Worm (Caenorhabditis elegans) whole organism, young adult: Measurements from ENCODE around the gene C05D12.5.
"Not testable (repeated sequence)": the region's sequence is repeated elsewhere in the genome, so short reads cannot be mapped to it uniquely, and the experiment has no call there.

Source experiments
- D2030.7 ChIP-seq: fragments of 200-800 bp; sonication (Bioruptor generic); IDR thresholded peaks from 2 replicates; pipeline ENCODE4 v1.3.6; 2022; ENCODE audit warnings: missing genetic modification reagents, missing genetic modification characterization, missing compliant biosample characterization
- F33H1.4 ChIP-seq: fragments of 200-800 bp; sonication (Bioruptor generic); IDR thresholded peaks from 2 replicates; pipeline ENCODE4 v1.3.6; 2022; ENCODE audit warnings: missing genetic modification reagents, missing genetic modification characterization, missing compliant biosample characterization
- Y79H2A.3 ChIP-seq: fragments of 200-800 bp; sonication (Bioruptor generic); conservative IDR thresholded peaks from 2 replicates; pipeline ENCODE4 v1.3.6; 2022; ENCODE audit warnings: missing genetic modification reagents, missing genetic modification characterization, missing compliant biosample characterization
- ama-1 ChIP-seq, 3 experiments: fragments of 150-350 bp in 1 of 3; sonication (generic microtip) in 2 of 3; optimal IDR thresholded peaks; 2 replicates each; lab custom pipeline; 2014 to 2018; ENCODE audit warnings: missing biosample characterization in 2 of 3, missing genetic modification characterization in 2 of 3, missing genetic modification reagents in 2 of 3
- attf-3 ChIP-seq: fragments of 200-800 bp; sonication (Bioruptor generic); conservative IDR thresholded peaks from 2 replicates; pipeline ENCODE4 v1.3.6; 2022; ENCODE audit warnings: missing genetic modification reagents, missing genetic modification characterization, missing compliant biosample characterization
- attf-5 ChIP-seq: fragments of 200-800 bp; sonication (Bioruptor generic); optimal IDR thresholded peaks from 2 replicates; lab custom pipeline; 2018; ENCODE audit warnings: mild to moderate bottlenecking, missing genetic modification characterization, missing compliant biosample characterization
- cebp-1 ChIP-seq, 2 experiments: fragments of 200-800 bp in 1 of 2; sonication (Bioruptor generic) in 1 of 2; sonication (generic microtip) in 1 of 2; IDR thresholded peaks in 1 of 2; optimal IDR thresholded peaks in 1 of 2; 2 replicates each; pipeline versions ENCODE4 v1.3.6 to Lab custom; 2017 to 2022; ENCODE audit warnings: missing compliant biosample characterization in 2 of 2, missing genetic modification characterization in 2 of 2, mild to moderate bottlenecking in 1 of 2, missing genetic modification reagents in 1 of 2, moderate library complexity in 1 of 2
- ceh-91 ChIP-seq: fragments of 200-800 bp; sonication (Bioruptor generic); IDR thresholded peaks from 2 replicates; pipeline ENCODE4 v1.3.6; 2022; ENCODE audit warnings: missing genetic modification reagents, missing genetic modification characterization, missing compliant biosample characterization
- dpl-1 ChIP-seq: fragments of 150-350 bp; optimal IDR thresholded peaks from 2 replicates; lab custom pipeline; 2014; ENCODE audit warnings: missing biosample characterization, missing genetic modification reagents, missing genetic modification characterization
- efl-1 ChIP-seq: fragments of 150-350 bp; optimal IDR thresholded peaks from 2 replicates; lab custom pipeline; 2014; ENCODE audit warnings: missing biosample characterization, missing genetic modification reagents, missing genetic modification characterization
- egrh-3 ChIP-seq: fragments of 200-800 bp; sonication (Bioruptor generic); IDR thresholded peaks from 2 replicates; pipeline ENCODE4 v1.3.6; 2022; ENCODE audit warnings: missing genetic modification reagents, missing genetic modification characterization, missing compliant biosample characterization
- ets-4 ChIP-seq: fragments of 200-800 bp; sonication (Bioruptor generic); optimal IDR thresholded peaks from 2 replicates; lab custom pipeline; 2018; ENCODE audit warnings: mild to moderate bottlenecking, missing genetic modification characterization, missing compliant biosample characterization
- gei-17 ChIP-seq: fragments of 200-800 bp; sonication (Bioruptor generic); optimal IDR thresholded peaks from 2 replicates; lab custom pipeline; 2018; ENCODE audit warnings: mild to moderate bottlenecking, missing genetic modification characterization, missing compliant biosample characterization
- hmg-1.2 ChIP-seq: fragments of 200-800 bp; sonication (Bioruptor generic); IDR thresholded peaks from 2 replicates; pipeline ENCODE4 v1.3.6; 2022; ENCODE audit warnings: missing genetic modification reagents, missing genetic modification characterization, missing compliant biosample characterization
- lag-1 ChIP-seq: fragments of 200-800 bp; sonication (Bioruptor generic); IDR thresholded peaks from 2 replicates; pipeline ENCODE4 v1.3.6; 2022; ENCODE audit warnings: missing genetic modification reagents, missing genetic modification characterization, missing compliant biosample characterization
- lin-35 ChIP-seq, 3 experiments: fragments of 150-350 bp in 2 of 3; sonication (generic microtip) in 1 of 3; optimal IDR thresholded peaks; 2 replicates each; lab custom pipeline; 2014 to 2018; ENCODE audit warnings: missing biosample characterization in 3 of 3, missing genetic modification characterization in 3 of 3, missing genetic modification reagents in 3 of 3
- lsl-1 ChIP-seq: fragments of 200-800 bp; sonication (Bioruptor generic); optimal IDR thresholded peaks from 2 replicates; lab custom pipeline; 2018; ENCODE audit warnings: mild to moderate bottlenecking, missing genetic modification characterization, moderate library complexity, missing compliant biosample characterization
- madf-10 ChIP-seq: sonication (generic microtip); optimal IDR thresholded peaks from 2 replicates; lab custom pipeline; 2016; ENCODE audit warnings: mild to moderate bottlenecking, missing genetic modification characterization, missing compliant biosample characterization
- madf-3 ChIP-seq: fragments of 200-800 bp; sonication (Bioruptor generic); IDR thresholded peaks from 2 replicates; pipeline ENCODE4 v1.3.6; 2022; ENCODE audit warnings: missing genetic modification reagents, missing genetic modification characterization, missing compliant biosample characterization
- madf-6 ChIP-seq: fragments of 200-800 bp; sonication (Bioruptor generic); IDR thresholded peaks from 2 replicates; pipeline ENCODE4 v1.3.6; 2022; ENCODE audit warnings: missing genetic modification reagents, missing genetic modification characterization, missing compliant biosample characterization
- mxl-1 ChIP-seq: sonication (generic microtip); optimal IDR thresholded peaks from 2 replicates; lab custom pipeline; 2016; ENCODE audit warnings: missing genetic modification characterization, missing compliant biosample characterization
- nfyb-1 ChIP-seq: fragments of 200-800 bp; sonication (Bioruptor generic); IDR thresholded peaks from 2 replicates; pipeline ENCODE4 v1.3.6; 2022; ENCODE audit warnings: missing genetic modification reagents, missing genetic modification characterization, missing compliant biosample characterization
- nhr-179 ChIP-seq: sonication (generic microtip); optimal IDR thresholded peaks from 2 replicates; lab custom pipeline; 2016; ENCODE audit warnings: mild to moderate bottlenecking, missing genetic modification characterization, missing compliant biosample characterization
- nhr-80 ChIP-seq: sonication (generic microtip); optimal IDR thresholded peaks from 2 replicates; lab custom pipeline; 2016; ENCODE audit warnings: missing genetic modification characterization, missing compliant biosample characterization
- pha-4 ChIP-seq: fragments of 150-350 bp; sonication (generic microtip); optimal IDR thresholded peaks from 2 replicates; lab custom pipeline; 2014; ENCODE audit warnings: missing biosample characterization, missing genetic modification reagents, missing genetic modification characterization
- sdz-38 ChIP-seq: sonication (generic microtip); optimal IDR thresholded peaks from 2 replicates; lab custom pipeline; 2016; ENCODE audit warnings: missing genotype, missing genetic modification characterization, missing compliant biosample characterization
- sptf-2 ChIP-seq: fragments of 200-800 bp; sonication (Bioruptor generic); optimal IDR thresholded peaks from 2 replicates; lab custom pipeline; 2018; ENCODE audit warnings: mild to moderate bottlenecking, missing genetic modification characterization, missing compliant biosample characterization
- unc-62 ChIP-seq: fragments of 150-350 bp; optimal IDR thresholded peaks from 2 replicates; lab custom pipeline; 2014; ENCODE audit warnings: missing biosample characterization, missing genetic modification reagents, missing genetic modification characterization
- zfh-2 ChIP-seq: fragments of 200-800 bp; sonication (Bioruptor generic); conservative IDR thresholded peaks from 2 replicates; pipeline ENCODE4 v1.3.6; 2022; ENCODE audit warnings: missing genetic modification reagents, missing genetic modification characterization, missing compliant biosample characterization
- ztf-25 ChIP-seq: fragments of 200-800 bp; sonication (Bioruptor generic); IDR thresholded peaks from 2 replicates; pipeline ENCODE4 v1.3.6; 2022; ENCODE audit warnings: missing genetic modification reagents, missing genetic modification characterization, missing compliant biosample characterization
- ztf-6 ChIP-seq: fragments of 200-800 bp; sonication (Bioruptor generic); IDR thresholded peaks from 2 replicates; pipeline ENCODE4 v1.3.6; 2022; ENCODE audit warnings: missing genetic modification reagents, missing genetic modification characterization, missing compliant biosample characterization

C05D12.5 gene

ce11 chrII:11438417-11438816, 4.4 kb downstream of the C05D12.5 start, which contains the start of gene vha-6:
Gene vha-6 (minus strand): TSS chrII:11438452.
- peak; percentile 96 for TF ChIP-seq nhr-80 (tag; lab: Kevin White, UChicago)
- no peak for TF ChIP-seq sdz-38 (tag; lab: Kevin White, UChicago)
- TF ChIP-seq, all 124 proteins: peak for 1

ce11 chrII:11440265-11440664, 6.2 kb downstream of the C05D12.5 start, which contains the start of gene VW02B12L.2:
Gene VW02B12L.2 (minus strand): TSS chrII:11440329.
- TF ChIP-seq attf-3 (GFP tag; lab: Robert Waterston, UW) (peak; percentile 89), lin-35 (GFP tag; optimal IDR thresholded peaks at IDR 0.05; lab: Kevin White, UChicago) (peak in 1 of 3 experiments; percentile 36), unc-62 (GFP tag; lab: Kevin White, UChicago) (no peak), mxl-1 (no peak), madf-3 (0 out of 2 replicates have a peak, but pooled peaks have one; percentile 40), efl-1 (GFP tag; lab: Kevin White, UChicago) (peak; percentile 73), cebp-1 (GFP tag; IDR thresholded peaks at IDR 0.05; lab: Robert Waterston, UW) (no peak), cebp-1 (tag; optimal IDR thresholded peaks at IDR 0.05; lab: Kevin White, UChicago) (no peak), madf-6 (peak; percentile 80), lsl-1 (peak; percentile 16), ama-1 (optimal IDR thresholded peaks at IDR 0.05; lab: Kevin White, UChicago) (no peak), ama-1 (GFP tag; optimal IDR thresholded peaks at IDR 0.05; lab: Kevin White, UChicago) (no peak), F33H1.4 (GFP tag; lab: Robert Waterston, UW) (peak; percentile 26), hmg-1.2 (GFP tag; lab: Robert Waterston, UW) (0 out of 2 replicates have a peak, but pooled peaks have one; percentile 4), ceh-91 (GFP tag; lab: Robert Waterston, UW) (peak; percentile 16; the same call in 1 of the 2 replicates), pha-4 (no peak), dpl-1 (GFP tag; lab: Kevin White, UChicago) (peak; percentile 38), attf-5 (GFP tag; lab: Kevin White, UChicago) (peak; percentile 21)
- TF ChIP-seq, all 124 proteins: peak for 11

- TF ChIP-seq Y79H2A.3 (GFP tag; lab: Robert Waterston, UW); madf-10 (tag; lab: Kevin White, UChicago); nfyb-1 (GFP tag; lab: Robert Waterston, UW): not testable (repeated sequence)
Observed at ce11 chrII:11442425-11442824, 8.4 kb downstream of the C05D12.5 start, which contains the start of gene ebp-2. Gene ebp-2 (plus strand): TSS chrII:11442725.

- no peak for TF ChIP-seq ztf-25
- TF ChIP-seq ztf-6 (GFP tag; lab: Robert Waterston, UW), result no peak
- TF ChIP-seq nhr-179 (tag; lab: Kevin White, UChicago), result no peak
- TF ChIP-seq sptf-2 (GFP tag; lab: Kevin White, UChicago), result no peak
- peak; percentile 93 for TF ChIP-seq egrh-3 (GFP tag; lab: Robert Waterston, UW)
- TF ChIP-seq F33H1.4 (GFP tag; lab: Robert Waterston, UW), result no peak
- no peak for TF ChIP-seq D2030.7 (GFP tag; lab: Robert Waterston, UW)
- TF ChIP-seq efl-1 (GFP tag; lab: Kevin White, UChicago), result no peak
- 0 out of 2 replicates have a peak, but pooled peaks have one; percentile 32 for TF ChIP-seq lag-1 (GFP tag; lab: Robert Waterston, UW)
- TF ChIP-seq zfh-2 (GFP tag; lab: Robert Waterston, UW), result peak; percentile 92
- no peak for TF ChIP-seq gei-17
- TF ChIP-seq, all 124 proteins: peak for 3
Observed at ce11 chrII:11443128-11443527, 9.1 kb downstream of the C05D12.5 start.

- TF ChIP-seq ets-4 (GFP tag; lab: Kevin White, UChicago) (no peak), madf-6 (0 out of 2 replicates have a peak, but pooled peaks have one; percentile 39)
Observed at ce11 chrII:11443862-11444261, 9.8 kb downstream of the C05D12.5 start, which contains the start of gene adbp-1. Gene adbp-1 (plus strand): TSS chrII:11444162.
